Fruit fly (Drosophila melanogaster) whole organism, embryonic: ENCODE results near the gene CG6675.

Source experiments
- C15 ChIP-seq: fragments of 200-800 bp; sonication (Bioruptor generic); IDR thresholded peaks from 3 replicates; pipeline ENCODE4 v1.3.6; 2022; ENCODE audit warnings: missing biosample characterization, missing genetic modification characterization
- CG12769 ChIP-seq: fragments of 200-800 bp; sonication (Bioruptor generic); optimal IDR thresholded peaks from 2 replicates; lab custom pipeline; 2019; ENCODE audit warnings: missing biosample characterization, mild to moderate bottlenecking, missing genetic modification characterization, moderate library complexity
- Med ChIP-seq: fragments of 200-800 bp; sonication (Bioruptor generic); peaks from one replicate; lab custom pipeline; 2016; ENCODE audit warnings: missing biosample characterization, missing genetic modification characterization, mild to moderate bottlenecking, inconsistent platforms, moderate library complexity
- Ravus ChIP-seq: fragments of 200-800 bp; sonication (Bioruptor generic); IDR thresholded peaks from 2 replicates; pipeline ENCODE4 v1.3.6; 2022; ENCODE audit warnings: missing biosample characterization, missing genetic modification characterization
- shn ChIP-seq: fragments of 200-800 bp; sonication (Bioruptor generic); optimal IDR thresholded peaks from 3 replicates; lab custom pipeline; 2016; ENCODE audit warnings: missing biosample characterization, missing genetic modification characterization
- vfl ChIP-seq: fragments of 200-800 bp; sonication (Bioruptor generic); optimal IDR thresholded peaks from 2 replicates; lab custom pipeline; 2016; ENCODE audit warnings: missing biosample characterization, missing genetic modification characterization

- TF ChIP-seq CG12769 (tag; lab: Kevin White, UChicago) (no peak), C15 (GFP tag; lab: Robert Waterston, UW) (no peak), Ravus (GFP tag; lab: Robert Waterston, UW) (no peak), Med (peak; percentile 71), shn (peak; percentile 5), vfl (GFP tag; lab: Kevin White, UChicago) (no peak)
These were observed 22.5 kb downstream of the CG6675 start, which contains the start of gene CG42748 for dm6 chr2L:22131171-22131675.
